Fruit fly (Drosophila melanogaster): ENCODE measurements around the gene CG7091.
A peak's percentile ranks its signal among the peaks of the same experiment; 100 is the strongest.

CG7091 gene

dm6 chr3R:13010905-13011620 is 33.3 kb downstream of the CG7091 start, which contains the start of gene CG8031:
Gene CG8031 (minus strand): TSS chr3R:13011310.
- TF ChIP-seq CG7101 (tag; optimal IDR thresholded peaks at IDR 0.05) (peak; percentile 53), Mnt (GFP tag; optimal IDR thresholded peaks at IDR 0.05) (peak; percentile 51), bab1 (GFP tag; optimal IDR thresholded peaks at IDR 0.05) (peak; percentile 21), kay (GFP tag; ENCODE audit: borderline replicate concordance) (no peak)

dm6 chr3R:13011621-13011963 is 33.8 kb downstream of the CG7091 start, which contains the start of gene CtBP:
Gene CtBP (plus strand): TSS chr3R:13011649.
- TF ChIP-seq CG33017 (tag; optimal IDR thresholded peaks at IDR 0.05): no peak
- TF ChIP-seq Clk (GFP tag; optimal IDR thresholded peaks at IDR 0.05): no peak
- TF ChIP-seq CG5204 (GFP tag; optimal IDR thresholded peaks at IDR 0.05): no peak
- TF ChIP-seq CG12768 (GFP tag; optimal IDR thresholded peaks at IDR 0.05): no peak
- TF ChIP-seq CG7045 (GFP tag; optimal IDR thresholded peaks at IDR 0.05): no peak
- TF ChIP-seq CG1620 (GFP tag; optimal IDR thresholded peaks at IDR 0.05): no peak

dm6 chr3R:13012351-13012750 is 34.6 kb downstream of the CG7091 start:
- TF ChIP-seq Hr96 (GFP tag; optimal IDR thresholded peaks at IDR 0.05) (peak; percentile 72), toe (GFP tag; optimal IDR thresholded peaks at IDR 0.05) (peak; percentile 37), Crg-1 (GFP tag; optimal IDR thresholded peaks at IDR 0.05) (peak; percentile 63), Mnt (GFP tag; optimal IDR thresholded peaks at IDR 0.05) (peak; percentile 84), pad (GFP tag; optimal IDR thresholded peaks at IDR 0.05) (peak; percentile 87), CG33017 (tag; optimal IDR thresholded peaks at IDR 0.05) (peak; percentile 42), ovo (GFP tag; optimal IDR thresholded peaks at IDR 0.05) (peak; percentile 48), Clk (GFP tag; optimal IDR thresholded peaks at IDR 0.05) (peak; percentile 30), CG11617 (GFP tag; optimal IDR thresholded peaks at IDR 0.05) (peak; percentile 65), CG12768 (GFP tag; optimal IDR thresholded peaks at IDR 0.05) (peak; percentile 80), cnc (optimal IDR thresholded peaks at IDR 0.05) (peak; percentile 91 to 95), CG1620 (GFP tag; optimal IDR thresholded peaks at IDR 0.05) (peak; percentile 71), tj (GFP tag; optimal IDR thresholded peaks at IDR 0.05) (peak; percentile 80), CG14711 (tag; optimal IDR thresholded peaks at IDR 0.05) (peak; percentile 63), bab1 (GFP tag; optimal IDR thresholded peaks at IDR 0.05) (peak; percentile 6), CG5204 (GFP tag; optimal IDR thresholded peaks at IDR 0.05) (no peak), kay (GFP tag; ENCODE audit: borderline replicate concordance) (no peak), CG7045 (GFP tag; optimal IDR thresholded peaks at IDR 0.05) (peak; percentile 34), cic (GFP tag; optimal IDR thresholded peaks at IDR 0.05) (peak; percentile 83), CG7101 (tag; optimal IDR thresholded peaks at IDR 0.05) (peak; percentile 62)

- TF ChIP-seq ovo (GFP tag; optimal IDR thresholded peaks at IDR 0.05) (no peak), CG1620 (GFP tag; optimal IDR thresholded peaks at IDR 0.05) (no peak), pad (GFP tag; optimal IDR thresholded peaks at IDR 0.05) (peak; percentile 43)
Measured at dm6 chr3R:13012990-13013389, 35.2 kb downstream of the CG7091 start.

dm6 chr3R:13014168-13014881 is 36.5 kb downstream of the CG7091 start:
- TF ChIP-seq kay (GFP tag; ENCODE audit: borderline replicate concordance): peak; percentile 89
- TF ChIP-seq bab1 (GFP tag; optimal IDR thresholded peaks at IDR 0.05): no peak
- peak; percentile 23 for TF ChIP-seq CG14711 (tag; optimal IDR thresholded peaks at IDR 0.05)
- no peak for TF ChIP-seq cic (GFP tag; optimal IDR thresholded peaks at IDR 0.05)
- TF ChIP-seq tj (GFP tag; optimal IDR thresholded peaks at IDR 0.05): peak; percentile 96
- TF ChIP-seq Hr96 (GFP tag; optimal IDR thresholded peaks at IDR 0.05): no peak
- TF ChIP-seq Clk (GFP tag; optimal IDR thresholded peaks at IDR 0.05): no peak
- TF ChIP-seq Mnt (GFP tag; optimal IDR thresholded peaks at IDR 0.05): no peak

dm6 chr3R:13015402-13015801 is 37.6 kb downstream of the CG7091 start:
- TF ChIP-seq CG12768 (GFP tag; optimal IDR thresholded peaks at IDR 0.05): no peak
- TF ChIP-seq Clk (GFP tag; optimal IDR thresholded peaks at IDR 0.05): no peak
- TF ChIP-seq CG14711 (tag; optimal IDR thresholded peaks at IDR 0.05): no peak
- no peak for TF ChIP-seq Hr96 (GFP tag; optimal IDR thresholded peaks at IDR 0.05)

Data from whole organism, adult.